Fruit fly (Drosophila melanogaster) whole organism, prepupa: ENCODE measurements around the gene CG4218.

ENCODE experiments used
- CG11902 ChIP-seq: fragments of 200-800 bp; sonication (Bioruptor generic); optimal IDR thresholded peaks from 3 replicates; lab custom pipeline; 2016; ENCODE audit warnings: missing biosample characterization, missing genetic modification characterization
- CG1621 ChIP-seq: fragments of 200-800 bp; sonication (Bioruptor generic); optimal IDR thresholded peaks from 3 replicates; lab custom pipeline; 2018; ENCODE audit warnings: missing biosample characterization, mild to moderate bottlenecking, missing genetic modification characterization
- CG31627 ChIP-seq: fragments of 200-800 bp; sonication (Bioruptor generic); optimal IDR thresholded peaks from 3 replicates; lab custom pipeline; 2016; ENCODE audit warnings: missing biosample characterization, missing genetic modification characterization
- CG32006 ChIP-seq: fragments of 200-800 bp; sonication (Bioruptor generic); optimal IDR thresholded peaks from 3 replicates; lab custom pipeline; 2017; ENCODE audit warnings: missing biosample characterization, mild to moderate bottlenecking, missing genetic modification characterization
- CG6854 ChIP-seq: fragments of 200-800 bp; sonication (Bioruptor generic); optimal IDR thresholded peaks from 2 replicates; lab custom pipeline; 2017; ENCODE audit warnings: missing biosample characterization, mild to moderate bottlenecking, missing genetic modification characterization
- CG8632 ChIP-seq: fragments of 200-800 bp; sonication (Bioruptor generic); optimal IDR thresholded peaks from 3 replicates; lab custom pipeline; 2016; ENCODE audit warnings: missing biosample characterization, missing genetic modification characterization
- Hr39 ChIP-seq: fragments of 200-800 bp; sonication (Bioruptor generic); optimal IDR thresholded peaks from 2 replicates; lab custom pipeline; 2016; ENCODE audit warnings: missing biosample characterization, missing genetic modification characterization
- OdsH ChIP-seq: fragments of 200-800 bp; sonication (Bioruptor generic); optimal IDR thresholded peaks from 3 replicates; lab custom pipeline; 2016; ENCODE audit warnings: missing biosample characterization, missing genetic modification characterization
- dac ChIP-seq: fragments of 200-800 bp; sonication (Bioruptor generic); optimal IDR thresholded peaks from 2 replicates; lab custom pipeline; 2017; ENCODE audit warnings: missing biosample characterization, mild to moderate bottlenecking, missing genetic modification characterization
- spab ChIP-seq: fragments of 200-800 bp; sonication (Bioruptor generic); optimal IDR thresholded peaks from 2 replicates; lab custom pipeline; 2017; ENCODE audit warnings: missing biosample characterization, mild to moderate bottlenecking, missing genetic modification characterization, missing genetic modification reagents
- ss ChIP-seq, 2 experiments: fragments of 200-800 bp; sonication (Bioruptor generic); optimal IDR thresholded peaks; 2 replicates in 1 of 2; 3 replicates in 1 of 2; lab custom pipeline; 2017 to 2018; ENCODE audit warnings: mild to moderate bottlenecking in 2 of 2, missing biosample characterization in 2 of 2, missing genetic modification characterization in 2 of 2, moderate library complexity in 1 of 2
- vri ChIP-seq: fragments of 200-800 bp; sonication (Bioruptor generic); optimal IDR thresholded peaks from 3 replicates; lab custom pipeline; 2016; ENCODE audit warnings: missing biosample characterization, mild to moderate bottlenecking, missing genetic modification characterization

DNA sequence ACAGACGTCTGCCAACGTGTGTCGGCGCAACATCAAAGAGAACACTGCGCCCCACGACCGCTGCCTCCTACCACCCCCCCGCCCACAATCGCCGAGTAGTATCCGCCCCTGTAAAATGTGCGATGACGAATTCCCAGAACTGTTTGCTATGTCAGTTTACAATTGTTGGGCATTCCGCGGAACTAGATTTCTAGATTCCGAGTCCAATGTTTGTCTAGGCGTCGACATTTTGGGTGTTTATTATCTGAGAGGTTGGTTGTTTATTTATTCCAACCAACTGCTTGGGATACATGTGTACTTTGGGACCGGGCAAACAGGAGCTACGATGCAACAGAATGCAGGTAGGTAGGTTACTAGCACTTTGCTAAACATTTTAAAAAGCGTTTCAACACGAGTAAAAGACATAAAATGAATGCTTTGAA lies 3.6 kb downstream of the CG4218 start:
- TF ChIP-seq dac (GFP tag; lab: Kevin White, UChicago) (no peak), ss (GFP tag; optimal IDR thresholded peaks at IDR 0.05; lab: Kevin White, UChicago) (no peak), CG31627 (GFP tag; lab: Kevin White, UChicago) (no peak), spab (no peak), CG8632 (GFP tag; lab: Kevin White, UChicago) (no peak), CG32006 (GFP tag; lab: Kevin White, UChicago) (no peak), CG6854 (no peak), CG11902 (GFP tag; lab: Kevin White, UChicago) (no peak), OdsH (GFP tag; lab: Kevin White, UChicago) (no peak), CG1621 (no peak), vri (GFP tag; lab: Kevin White, UChicago) (no peak), Hr39 (GFP tag; lab: Kevin White, UChicago) (no peak)
